Worm (Caenorhabditis elegans): ENCODE measurements around the gene pat-2.
A peak's percentile ranks its signal among the peaks of the same experiment; 100 is the strongest.

pat-2 gene

DNA sequence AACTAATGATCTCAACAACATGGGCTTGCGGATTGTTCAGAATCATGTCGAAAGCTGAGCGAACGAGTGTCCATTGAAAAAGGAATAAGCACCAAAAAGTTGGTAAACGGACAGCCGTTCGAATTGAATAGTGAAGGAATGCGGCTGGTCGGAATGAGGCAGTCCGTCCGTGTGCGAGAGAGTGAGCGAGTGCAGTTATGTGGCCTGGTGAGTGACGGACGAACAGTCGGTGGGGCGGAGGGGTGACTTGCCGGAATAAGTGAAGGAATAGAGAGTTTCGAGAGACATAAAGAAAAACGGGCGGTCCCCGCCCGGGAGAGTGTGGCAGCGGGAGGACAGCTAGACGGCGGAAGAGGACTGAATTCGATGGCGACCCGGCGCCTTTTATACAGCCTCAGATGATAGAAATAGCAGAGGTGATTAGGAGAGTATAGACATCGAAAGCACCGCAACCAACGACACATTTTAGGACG is 46.6 kb downstream of the pat-2 start (continued):
- TF ChIP-seq tra-1 (GFP tag; IDR thresholded peaks at IDR 0.05) (peak; percentile 82), mdl-1 (tag; optimal IDR thresholded peaks at IDR 0.05) (peak; percentile 39 to 51), unc-62 (GFP tag; optimal IDR thresholded peaks at IDR 0.05 in 1 of 2) (peak in 1 of 2 experiments; percentile 97), unc-62 (tag; optimal IDR thresholded peaks at IDR 0.05) (no peak), mep-1 (tag; optimal IDR thresholded peaks at IDR 0.05) (peak; percentile 83), nhr-10 (tag; optimal IDR thresholded peaks at IDR 0.05) (peak; percentile 52), php-3 (GFP tag; IDR thresholded peaks at IDR 0.05) (peak; percentile 68), vab-7 (GFP tag; IDR thresholded peaks at IDR 0.05) (peak; percentile 64), lim-7 (GFP tag; IDR thresholded peaks at IDR 0.05) (no peak), spr-1 (tag; optimal IDR thresholded peaks at IDR 0.05) (peak; percentile 43), nhr-111 (GFP tag; optimal IDR thresholded peaks at IDR 0.05) (peak; percentile 17), gei-8 (GFP tag; optimal IDR thresholded peaks at IDR 0.05) (peak; percentile 82), lin-29 (GFP tag; IDR thresholded peaks at IDR 0.05) (0 out of 2 replicates have a peak, but pooled peaks have one; percentile 51), lsy-2 (tag; optimal IDR thresholded peaks at IDR 0.05) (peak; percentile 27 to 64), jun-1 (tag; optimal IDR thresholded peaks at IDR 0.05) (peak; percentile 9), lin-39 (tag; optimal IDR thresholded peaks at IDR 0.05) (no peak), lin-1 (GFP tag; IDR thresholded peaks at IDR 0.05) (peak; percentile 95), F37D6.2 (tag; optimal IDR thresholded peaks at IDR 0.05) (no peak), egl-43 (GFP tag; IDR thresholded peaks at IDR 0.05) (peak; percentile 90), mdt-29 (GFP tag; IDR thresholded peaks at IDR 0.05) (no peak; the same call in 1 of the 2 replicates), nhr-77 (tag; optimal IDR thresholded peaks at IDR 0.05) (peak; percentile 67), zfp-3 (GFP tag; conservative IDR thresholded peaks at IDR 0.05) (peak; percentile 91), pha-4 (GFP tag; IDR thresholded peaks at IDR 0.05) (peak; percentile 90), pha-4 (tag; optimal IDR thresholded peaks at IDR 0.05) (no peak), D1046.2 (GFP tag; IDR thresholded peaks at IDR 0.05) (peak; percentile 78; the same call in 1 of the 2 replicates), zfp-2 (tag; optimal IDR thresholded peaks at IDR 0.05) (no peak), dmd-8 (GFP tag; IDR thresholded peaks at IDR 0.05) (peak; percentile 75; the same call in 1 of the 2 replicates), dve-1 (tag; optimal IDR thresholded peaks at IDR 0.05; ENCODE audit: insufficient read depth) (peak; percentile 73), ztf-7 (tag; optimal IDR thresholded peaks at IDR 0.05) (no peak), unc-39 (tag; optimal IDR thresholded peaks at IDR 0.05) (no peak), F26F4.8 (GFP tag; conservative IDR thresholded peaks at IDR 0.05) (0 out of 2 replicates have a peak, but pooled peaks have one; percentile 36), F44E2.7 (GFP tag; IDR thresholded peaks at IDR 0.05) (0 out of 2 replicates have a peak, but pooled peaks have one; percentile 45), Y105C5A.15 (GFP tag; IDR thresholded peaks at IDR 0.05) (0 out of 2 replicates have a peak, but pooled peaks have one; percentile 17), ceh-28 (tag; optimal IDR thresholded peaks at IDR 0.05) (no peak), aly-2 (tag; optimal IDR thresholded peaks at IDR 0.05) (no peak), ceh-82 (tag; optimal IDR thresholded peaks at IDR 0.05) (no peak), nhr-102 (tag; optimal IDR thresholded peaks at IDR 0.05) (peak; percentile 63), spr-3 (GFP tag; optimal IDR thresholded peaks at IDR 0.05) (peak; percentile 4), lin-13 (GFP tag; optimal IDR thresholded peaks at IDR 0.05) (peak; percentile 75), zip-11 (GFP tag; IDR thresholded peaks at IDR 0.05) (peak; percentile 71; the same call in 1 of the 2 replicates), mxl-3 (GFP tag; optimal IDR thresholded peaks at IDR 0.05) (peak; percentile 89), madf-9 (GFP tag; conservative IDR thresholded peaks at IDR 0.05) (peak; percentile 79), nhr-6 (tag; optimal IDR thresholded peaks at IDR 0.05) (peak; percentile 63), ama-1 (optimal IDR thresholded peaks at IDR 0.05) (peak; percentile 95), ceh-32 (tag; optimal IDR thresholded peaks at IDR 0.05; ENCODE audit: poor library complexity) (no peak), mes-2 (tag; optimal IDR thresholded peaks at IDR 0.05; ENCODE audit: poor library complexity, severe bottlenecking) (peak; percentile 48), lir-3 (tag; optimal IDR thresholded peaks at IDR 0.05) (peak; percentile 26), T26A8.4 (GFP tag; IDR thresholded peaks at IDR 0.05) (peak; percentile 90), nhr-76 (tag; optimal IDR thresholded peaks at IDR 0.05) (no peak), saeg-2 (GFP tag; IDR thresholded peaks at IDR 0.05) (peak; percentile 75; the same call in 1 of the 2 replicates), pqm-1 (tag; optimal IDR thresholded peaks at IDR 0.05) (peak; percentile 78)

Data from whole organism, L4 larva.